Fruit fly (Drosophila melanogaster): ENCODE data around the gene Osi11.

DNA sequence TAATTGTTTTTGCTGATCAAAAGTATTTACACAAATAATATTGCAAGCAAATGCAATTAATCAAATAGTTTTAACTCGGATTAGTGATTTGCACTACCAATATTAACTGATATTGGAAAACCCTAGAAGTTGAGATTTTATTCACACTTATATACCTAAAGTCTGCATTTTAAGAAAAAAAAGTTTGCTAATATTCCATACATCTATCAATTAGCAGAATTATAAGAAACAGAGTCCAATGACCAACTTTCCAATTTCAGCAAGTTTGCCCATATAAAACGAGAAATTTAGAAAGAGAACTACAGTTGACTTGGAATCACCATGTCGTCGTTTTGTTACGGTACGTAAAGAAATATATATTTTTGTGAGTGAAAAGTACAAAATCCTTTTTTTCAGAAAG, 38.0 kb upstream of the Osi11 start, which contains the start of gene CG46026:
- TF ChIP-seq CG8478 (optimal IDR thresholded peaks at IDR 0.05) (no peak), CTCF (optimal IDR thresholded peaks at IDR 0.05) (no peak)

All from S2 (cell line).